Worm (Caenorhabditis elegans) whole organism, midembryonic: Measurements from ENCODE around the gene ptp-3.

Experiments used
- T22C8.4 ChIP-seq: fragments of 200-800 bp; sonication (Bioruptor generic); IDR thresholded peaks from 2 replicates; pipeline ENCODE4 v1.3.6; 2022; ENCODE audit warnings: missing genetic modification characterization, missing compliant biosample characterization
- cog-1 ChIP-seq: sonication (generic microtip); optimal IDR thresholded peaks from 2 replicates; lab custom pipeline; 2016; ENCODE audit warnings: missing genetic modification characterization, missing compliant biosample characterization
- flt-1 ChIP-seq: fragments of 200-800 bp; sonication (Bioruptor generic); IDR thresholded peaks from 2 replicates; pipeline ENCODE4 v1.3.6; 2022; ENCODE audit warnings: missing genetic modification characterization, missing compliant biosample characterization
- klf-2 ChIP-seq: fragments of 200-800 bp; sonication (Bioruptor generic); conservative IDR thresholded peaks from 2 replicates; pipeline ENCODE4 v1.3.6; 2022; ENCODE audit warnings: missing genetic modification reagents, missing genetic modification characterization, missing compliant biosample characterization
- med-1 ChIP-seq: sonication (generic microtip); optimal IDR thresholded peaks from 2 replicates; lab custom pipeline; 2017; ENCODE audit warnings: missing genetic modification characterization, mild to moderate bottlenecking, missing compliant biosample characterization, antibody characterized with exemption, missing genetic modification reagents; ENCODE audit not compliant: insufficient read depth
- ref-1 ChIP-seq: fragments of 200-800 bp; sonication (Bioruptor generic); conservative IDR thresholded peaks from 2 replicates; pipeline ENCODE4 v1.3.6; 2022; ENCODE audit warnings: missing genetic modification reagents, missing genetic modification characterization, missing compliant biosample characterization
- tab-1 ChIP-seq: fragments of 200-800 bp; sonication (Bioruptor generic); IDR thresholded peaks from 2 replicates; pipeline ENCODE4 v1.3.6; 2022; ENCODE audit warnings: missing genetic modification characterization, missing compliant biosample characterization
- ztf-23 ChIP-seq: fragments of 200-800 bp; sonication (Bioruptor generic); IDR thresholded peaks from 2 replicates; pipeline ENCODE4 v1.3.6; 2022; ENCODE audit warnings: missing genetic modification reagents, missing genetic modification characterization, missing compliant biosample characterization
- ztf-29 ChIP-seq: fragments of 200-800 bp; sonication (Bioruptor generic); IDR thresholded peaks from 2 replicates; pipeline ENCODE4 v1.3.6; 2022; ENCODE audit warnings: missing genetic modification reagents, missing genetic modification characterization, missing compliant biosample characterization

ptp-3 gene

ce11 chrII:10945446-10945845 lies 29.9 kb upstream of the ptp-3 start:
- TF ChIP-seq klf-2 (GFP tag; lab: Robert Waterston, UW): no peak
- TF ChIP-seq med-1 (GFP tag; lab: Kevin White, UChicago): no peak
- no peak for TF ChIP-seq ztf-23 (GFP tag; lab: Robert Waterston, UW)
- TF ChIP-seq ref-1: no peak
- no peak for TF ChIP-seq T22C8.4
- TF ChIP-seq ztf-29 (GFP tag; lab: Robert Waterston, UW): no peak
- TF ChIP-seq cog-1 (tag; lab: Kevin White, UChicago): no peak
- TF ChIP-seq flt-1 (GFP tag; lab: Robert Waterston, UW): no peak
- no peak for TF ChIP-seq tab-1

DNA sequence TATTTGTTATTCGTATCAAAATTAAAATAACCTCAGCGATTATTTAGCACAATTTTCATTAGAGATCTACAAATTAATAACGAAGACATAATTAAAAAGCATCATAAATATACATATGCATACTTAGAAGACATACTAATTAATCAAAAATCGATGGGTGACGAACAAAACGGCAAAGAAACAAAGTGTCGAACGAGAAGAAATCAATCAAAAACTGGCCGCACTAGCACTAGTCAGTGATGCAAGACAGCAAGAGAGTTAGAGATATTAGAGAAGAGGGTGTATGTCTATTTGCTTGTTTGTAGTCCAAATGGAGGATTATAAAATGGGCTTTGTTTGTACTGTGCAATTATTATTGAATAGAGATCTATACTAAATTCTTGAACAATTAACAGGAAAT lies 28.5 kb upstream of the ptp-3 start:
- TF ChIP-seq ztf-29 (GFP tag; lab: Robert Waterston, UW): no peak
- no peak for TF ChIP-seq cog-1 (tag; lab: Kevin White, UChicago)
- TF ChIP-seq ztf-23 (GFP tag; lab: Robert Waterston, UW): no peak
- TF ChIP-seq med-1 (GFP tag; lab: Kevin White, UChicago): no peak
- no peak for TF ChIP-seq flt-1 (GFP tag; lab: Robert Waterston, UW)
- TF ChIP-seq T22C8.4: no peak

ce11 chrII:10947317-10947716 lies 28.0 kb upstream of the ptp-3 start, which contains the start of the genes tceb-3 and gskl-1:
Gene tceb-3 (minus strand): TSS chrII:10947417.
Gene gskl-1 (plus strand): TSS chrII:10947559.
- TF ChIP-seq ztf-23 (GFP tag; lab: Robert Waterston, UW): no peak
- no peak for TF ChIP-seq med-1 (GFP tag; lab: Kevin White, UChicago)
- no peak for TF ChIP-seq tab-1
- TF ChIP-seq ref-1: no peak
- TF ChIP-seq T22C8.4: no peak
- no peak for TF ChIP-seq klf-2 (GFP tag; lab: Robert Waterston, UW)
- no peak for TF ChIP-seq flt-1 (GFP tag; lab: Robert Waterston, UW)
- TF ChIP-seq cog-1 (tag; lab: Kevin White, UChicago): no peak
- TF ChIP-seq ztf-29 (GFP tag; lab: Robert Waterston, UW): no peak

DNA sequence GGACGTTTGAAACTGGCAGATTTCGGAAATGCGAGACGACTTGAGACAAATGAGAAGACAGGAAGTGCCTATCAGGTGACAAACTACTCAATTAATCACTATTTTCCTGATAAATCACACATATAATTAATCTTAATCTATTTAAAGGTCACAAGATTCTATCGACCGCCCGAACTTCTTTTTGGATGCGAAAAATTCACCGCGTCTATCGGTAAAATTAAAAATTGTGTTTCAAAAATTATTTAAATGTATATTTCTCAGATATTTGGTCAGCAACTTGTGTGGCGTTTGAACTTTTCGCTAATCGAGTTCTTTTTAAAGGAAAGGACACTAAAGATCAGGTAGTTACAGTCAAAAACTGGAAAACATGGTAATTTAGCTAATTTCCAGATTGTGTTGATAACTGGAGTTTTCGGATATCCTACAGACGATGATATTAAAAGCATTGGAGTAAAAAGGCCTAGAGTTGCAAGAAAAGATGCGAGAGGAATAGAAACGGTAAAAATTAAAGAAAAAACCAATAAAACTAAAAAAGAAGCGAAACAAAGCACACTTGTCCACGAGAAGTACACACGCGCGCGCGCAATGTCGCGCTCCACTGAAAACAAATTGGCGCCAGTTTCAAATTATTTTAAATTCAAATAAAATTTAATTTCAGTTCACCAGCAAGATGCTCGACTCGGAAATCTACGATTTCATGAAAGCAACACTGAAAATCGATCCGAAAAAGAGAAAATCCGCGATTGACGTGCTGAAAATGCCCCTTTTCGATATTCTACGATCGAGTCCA lies 26.9 kb upstream of the ptp-3 start:
- TF ChIP-seq med-1 (GFP tag; lab: Kevin White, UChicago) (no peak), flt-1 (GFP tag; lab: Robert Waterston, UW) (no peak), ref-1 (no peak), tab-1 (no peak), ztf-29 (GFP tag; lab: Robert Waterston, UW) (no peak), cog-1 (tag; lab: Kevin White, UChicago) (no peak), ztf-23 (GFP tag; lab: Robert Waterston, UW) (no peak), klf-2 (GFP tag; lab: Robert Waterston, UW) (no peak), T22C8.4 (no peak)

DNA sequence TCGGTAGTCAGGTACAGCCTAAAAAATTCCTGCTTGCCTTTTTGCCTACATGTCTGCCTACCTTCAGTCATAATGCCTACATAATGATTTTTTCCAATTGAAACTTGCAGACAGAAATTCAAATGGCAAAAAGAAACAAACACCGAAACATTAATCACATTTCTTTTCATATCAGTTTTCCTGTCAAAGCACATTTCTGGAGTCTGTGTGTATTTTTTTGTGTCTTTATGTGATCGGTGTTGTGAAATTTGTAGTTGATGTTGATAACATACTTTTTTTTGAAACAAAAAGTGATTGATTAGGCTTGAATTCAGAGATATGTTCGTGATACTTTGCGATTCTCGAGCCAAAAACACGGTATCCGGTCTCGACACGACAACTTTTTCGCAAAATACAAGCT lies 26.0 kb upstream of the ptp-3 start:
- TF ChIP-seq T22C8.4 (no peak), ref-1 (no peak), klf-2 (GFP tag; lab: Robert Waterston, UW) (no peak), ztf-29 (GFP tag; lab: Robert Waterston, UW) (no peak), tab-1 (no peak), med-1 (GFP tag; lab: Kevin White, UChicago) (no peak), flt-1 (GFP tag; lab: Robert Waterston, UW) (no peak), cog-1 (tag; lab: Kevin White, UChicago) (no peak), ztf-23 (GFP tag; lab: Robert Waterston, UW) (no peak)

- no peak for TF ChIP-seq T22C8.4
- TF ChIP-seq med-1 (GFP tag; lab: Kevin White, UChicago): no peak
- TF ChIP-seq ref-1: no peak
- no peak for TF ChIP-seq klf-2 (GFP tag; lab: Robert Waterston, UW)
- no peak for TF ChIP-seq ztf-23 (GFP tag; lab: Robert Waterston, UW)
- no peak for TF ChIP-seq cog-1 (tag; lab: Kevin White, UChicago)
- TF ChIP-seq ztf-29 (GFP tag; lab: Robert Waterston, UW): no peak
- TF ChIP-seq tab-1: no peak
- TF ChIP-seq flt-1 (GFP tag; lab: Robert Waterston, UW): no peak
These were observed 25.1 kb upstream of the ptp-3 start, which contains the start of gene gst-5 for ce11 chrII:10950107-10950679. Gene gst-5 (plus strand): TSS chrII:10950352.

- no peak for TF ChIP-seq tab-1
- no peak for TF ChIP-seq flt-1 (GFP tag; lab: Robert Waterston, UW)
- TF ChIP-seq med-1 (GFP tag; lab: Kevin White, UChicago): no peak
- TF ChIP-seq cog-1 (tag; lab: Kevin White, UChicago): no peak
These were observed 22.3 kb upstream of the ptp-3 start, which contains the start of gene nos-1 for ce11 chrII:10953065-10953464. Gene nos-1 (minus strand): TSS chrII:10953165.

ce11 chrII:10955114-10955513 lies 20.2 kb upstream of the ptp-3 start:
- no peak for TF ChIP-seq ref-1
- no peak for TF ChIP-seq tab-1
- TF ChIP-seq ztf-29 (GFP tag; lab: Robert Waterston, UW): no peak
- no peak for TF ChIP-seq T22C8.4
- TF ChIP-seq ztf-23 (GFP tag; lab: Robert Waterston, UW): no peak
- no peak for TF ChIP-seq klf-2 (GFP tag; lab: Robert Waterston, UW)
- no peak for TF ChIP-seq cog-1 (tag; lab: Kevin White, UChicago)
- TF ChIP-seq med-1 (GFP tag; lab: Kevin White, UChicago): no peak
- no peak for TF ChIP-seq flt-1 (GFP tag; lab: Robert Waterston, UW)

- TF ChIP-seq ztf-23 (GFP tag; lab: Robert Waterston, UW) (no peak), klf-2 (GFP tag; lab: Robert Waterston, UW) (no peak), ztf-29 (GFP tag; lab: Robert Waterston, UW) (no peak), T22C8.4 (no peak), flt-1 (GFP tag; lab: Robert Waterston, UW) (no peak), cog-1 (tag; lab: Kevin White, UChicago) (no peak), ref-1 (no peak), med-1 (GFP tag; lab: Kevin White, UChicago) (no peak), tab-1 (no peak)
These were observed 18.5 kb upstream of the ptp-3 start, which contains the start of gene R03D7.8 for ce11 chrII:10956793-10957192. Gene R03D7.8 (minus strand): TSS chrII:10956893.
